ENCODE assay signal across 5 worm cellular contexts in genomic region chrII:6913309-6913708, ce11.
TF ChIP-seq lines count a peak whose summit lies in the region.

Gene cyn-10 (minus strand): TSS chrII:6913365.

TF ChIP-seq in whole organism, L1 larva, 84 proteins besides CTCF, POLR2A, EP300 and RAD21 (continues in another document):
- TF ChIP-seq ztf-11 (tag; optimal IDR thresholded peaks at IDR 0.05; lab: Kevin White, UChicago), result peak in 1 of 2 experiments; percentile 99
- no peak for TF ChIP-seq pqm-1 (tag; optimal IDR thresholded peaks at IDR 0.05; lab: Kevin White, UChicago)
- TF ChIP-seq isw-1 (GFP tag; IDR thresholded peaks at IDR 0.05; lab: Robert Waterston, UW), result peak; percentile 87
- peak; percentile 49 for TF ChIP-seq C16A3.4 (tag; optimal IDR thresholded peaks at IDR 0.05; lab: Kevin White, UChicago)
- peak; percentile 13 for TF ChIP-seq nhr-11 (tag; optimal IDR thresholded peaks at IDR 0.05; lab: Kevin White, UChicago)
- TF ChIP-seq sox-4 (tag; optimal IDR thresholded peaks at IDR 0.05; lab: Kevin White, UChicago), result peak; percentile 95
- no peak for TF ChIP-seq egl-27 (tag; optimal IDR thresholded peaks at IDR 0.05; lab: Kevin White, UChicago)
- TF ChIP-seq lin-35 (GFP tag; optimal IDR thresholded peaks at IDR 0.05; lab: Kevin White, UChicago), result peak; percentile 96 to 97
- peak; percentile 94 for TF ChIP-seq nhr-71 (tag; optimal IDR thresholded peaks at IDR 0.05; lab: Kevin White, UChicago)
- TF ChIP-seq mep-1 (tag; optimal IDR thresholded peaks at IDR 0.05; lab: Kevin White, UChicago), result peak; percentile 66
- no peak for TF ChIP-seq ces-1 (GFP tag; optimal IDR thresholded peaks at IDR 0.05; lab: Kevin White, UChicago)
- TF ChIP-seq tlp-1 (tag; optimal IDR thresholded peaks at IDR 0.05; lab: Kevin White, UChicago), result no peak
- TF ChIP-seq aha-1 (tag; optimal IDR thresholded peaks at IDR 0.05; lab: Kevin White, UChicago), result no peak
- peak; percentile 97 to 98 for TF ChIP-seq efl-1 (optimal IDR thresholded peaks at IDR 0.05; lab: Kevin White, UChicago)
- peak; percentile 97 to 100 for TF ChIP-seq efl-1 (GFP tag; optimal IDR thresholded peaks at IDR 0.05 in 1 of 2; lab: Kevin White, UChicago)
- peak; percentile 94 for TF ChIP-seq tbx-2 (tag; optimal IDR thresholded peaks at IDR 0.05; lab: Kevin White, UChicago)
- no peak for TF ChIP-seq sptf-1 (tag; optimal IDR thresholded peaks at IDR 0.05; lab: Kevin White, UChicago)
- peak; percentile 71 for TF ChIP-seq sup-37 (GFP tag; optimal IDR thresholded peaks at IDR 0.05; lab: Kevin White, UChicago)

TF ChIP-seq in whole organism, L3 larva, 47 proteins besides CTCF, POLR2A, EP300 and RAD21:
- no peak for TF ChIP-seq nhr-28 (tag; optimal IDR thresholded peaks at IDR 0.05; lab: Kevin White, UChicago)
- no peak for TF ChIP-seq fkh-2 (tag; optimal IDR thresholded peaks at IDR 0.05; lab: Kevin White, UChicago)
- peak; percentile 58 for TF ChIP-seq lin-15B (tag; optimal IDR thresholded peaks at IDR 0.05; lab: Kevin White, UChicago)
- TF ChIP-seq nhr-25 (tag; optimal IDR thresholded peaks at IDR 0.05; lab: Kevin White, UChicago), result peak; percentile 27
- TF ChIP-seq snpc-4 (tag; optimal IDR thresholded peaks at IDR 0.05; lab: Kevin White, UChicago), result peak; percentile 49
- peak; percentile 94 for TF ChIP-seq nhr-43 (tag; optimal IDR thresholded peaks at IDR 0.05; lab: Kevin White, UChicago; ENCODE audit: poor library complexity, severe bottlenecking)
- TF ChIP-seq nfya-1 (tag; optimal IDR thresholded peaks at IDR 0.05; lab: Kevin White, UChicago; ENCODE audit: insufficient read depth), result peak; percentile 64
- TF ChIP-seq elt-2 (tag; optimal IDR thresholded peaks at IDR 0.05; lab: Kevin White, UChicago), result peak; percentile 17
- TF ChIP-seq daf-12 (tag; optimal IDR thresholded peaks at IDR 0.05; lab: Kevin White, UChicago), result no peak
- TF ChIP-seq eor-1 (tag; optimal IDR thresholded peaks at IDR 0.05; lab: Kevin White, UChicago), result peak in 1 of 2 experiments; percentile 70
- TF ChIP-seq lsy-12 (tag; optimal IDR thresholded peaks at IDR 0.05; lab: Kevin White, UChicago), result peak; percentile 75
- peak; percentile 65 for TF ChIP-seq pha-4 (tag; optimal IDR thresholded peaks at IDR 0.05; lab: Kevin White, UChicago)
- peak; percentile 14 for TF ChIP-seq lin-39 (tag; optimal IDR thresholded peaks at IDR 0.05; lab: Kevin White, UChicago)
- TF ChIP-seq pqm-1 (tag; optimal IDR thresholded peaks at IDR 0.05; lab: Kevin White, UChicago), result peak; percentile 18
- TF ChIP-seq nhr-12 (tag; optimal IDR thresholded peaks at IDR 0.05; lab: Kevin White, UChicago), result no peak
- TF ChIP-seq nhr-23 (tag; optimal IDR thresholded peaks at IDR 0.05; lab: Kevin White, UChicago), result peak; percentile 69

TF ChIP-seq in whole organism, early embryonic, 17 proteins besides CTCF, POLR2A, EP300 and RAD21:
- TF ChIP-seq sea-1 (GFP tag; conservative IDR thresholded peaks at IDR 0.05; lab: Robert Waterston, UW) (peak; percentile 68; the same call in 1 of the 2 replicates), hnd-1 (tag; optimal IDR thresholded peaks at IDR 0.05; lab: Kevin White, UChicago) (peak; percentile 35), ceh-36 (tag; optimal IDR thresholded peaks at IDR 0.05; lab: Kevin White, UChicago) (no peak), tbx-37 (GFP tag; conservative IDR thresholded peaks at IDR 0.05; lab: Robert Waterston, UW) (peak; percentile 97), hmg-4 (GFP tag; optimal IDR thresholded peaks at IDR 0.05; lab: Kevin White, UChicago) (no peak), scrt-1 (GFP tag; IDR thresholded peaks at IDR 0.05; lab: Robert Waterston, UW) (peak; percentile 75), aly-1 (tag; optimal IDR thresholded peaks at IDR 0.05; lab: Kevin White, UChicago) (no peak), hmbx-1 (tag; optimal IDR thresholded peaks at IDR 0.05; lab: Kevin White, UChicago) (no peak), ceh-13 (GFP tag; optimal IDR thresholded peaks at IDR 0.05; lab: Kevin White, UChicago) (peak; percentile 3), ama-1 (optimal IDR thresholded peaks at IDR 0.05; lab: Kevin White, UChicago) (no peak)

TF ChIP-seq in whole organism, midembryonic, 9 proteins besides CTCF, POLR2A, EP300 and RAD21:
- TF ChIP-seq ref-1 (GFP tag; conservative IDR thresholded peaks at IDR 0.05; lab: Robert Waterston, UW) (0 out of 2 replicates have a peak, but pooled peaks have one; percentile 42), med-1 (GFP tag; optimal IDR thresholded peaks at IDR 0.05; lab: Kevin White, UChicago; ENCODE audit: insufficient read depth) (no peak), tab-1 (GFP tag; IDR thresholded peaks at IDR 0.05; lab: Robert Waterston, UW) (no peak), ztf-23 (GFP tag; IDR thresholded peaks at IDR 0.05; lab: Robert Waterston, UW) (peak; percentile 90), klf-2 (GFP tag; conservative IDR thresholded peaks at IDR 0.05; lab: Robert Waterston, UW) (peak; percentile 82), cog-1 (tag; optimal IDR thresholded peaks at IDR 0.05; lab: Kevin White, UChicago) (peak; percentile 52), flt-1 (GFP tag; IDR thresholded peaks at IDR 0.05; lab: Robert Waterston, UW) (peak; percentile 92)

TF ChIP-seq in whole organism, young adult, 124 proteins besides CTCF, POLR2A, EP300 and RAD21 (continues in another document):
- peak; percentile 51 for TF ChIP-seq ceh-91 (GFP tag; IDR thresholded peaks at IDR 0.05; lab: Robert Waterston, UW)
- TF ChIP-seq dpff-1 (tag; optimal IDR thresholded peaks at IDR 0.05; lab: Kevin White, UChicago), result no peak
- TF ChIP-seq nhr-27 (tag; optimal IDR thresholded peaks at IDR 0.05; lab: Kevin White, UChicago), result no peak
- TF ChIP-seq ccch-3 (GFP tag; optimal IDR thresholded peaks at IDR 0.05; lab: Kevin White, UChicago), result peak; percentile 69
- no peak for TF ChIP-seq snpc-4 (GFP tag; optimal IDR thresholded peaks at IDR 0.05; lab: Kevin White, UChicago)
- TF ChIP-seq snpc-4 (tag; optimal IDR thresholded peaks at IDR 0.05; lab: Kevin White, UChicago), result peak in 1 of 4 experiments; percentile 4
- TF ChIP-seq lsy-27 (tag; optimal IDR thresholded peaks at IDR 0.05; lab: Kevin White, UChicago; ENCODE audit: borderline replicate concordance, insufficient read depth), result no peak
- no peak for TF ChIP-seq C06A6.2 (GFP tag; conservative IDR thresholded peaks at IDR 0.05; lab: Robert Waterston, UW)
- TF ChIP-seq lin-40 (tag; optimal IDR thresholded peaks at IDR 0.05; lab: Kevin White, UChicago), result peak; percentile 53
- TF ChIP-seq ceh-100 (GFP tag; IDR thresholded peaks at IDR 0.05; lab: Robert Waterston, UW), result peak; percentile 74
- 0 out of 2 replicates have a peak, but pooled peaks have one; percentile 36 for TF ChIP-seq bed-1 (GFP tag; IDR thresholded peaks at IDR 0.05; lab: Robert Waterston, UW)
- peak; percentile 21 for TF ChIP-seq atf-7 (tag; optimal IDR thresholded peaks at IDR 0.05; lab: Kevin White, UChicago)
- no peak for TF ChIP-seq D2030.7 (GFP tag; IDR thresholded peaks at IDR 0.05; lab: Robert Waterston, UW)
- peak; percentile 51; the same call in 1 of the 2 replicates for TF ChIP-seq attf-3 (GFP tag; conservative IDR thresholded peaks at IDR 0.05; lab: Robert Waterston, UW)
- no peak for TF ChIP-seq Y56A3A.18 (GFP tag; IDR thresholded peaks at IDR 0.05; lab: Robert Waterston, UW)
- TF ChIP-seq lsl-1 (GFP tag; optimal IDR thresholded peaks at IDR 0.05; lab: Kevin White, UChicago), result peak; percentile 38
- no peak for TF ChIP-seq ama-1 (optimal IDR thresholded peaks at IDR 0.05; lab: Kevin White, UChicago)
- TF ChIP-seq ama-1 (GFP tag; optimal IDR thresholded peaks at IDR 0.05; lab: Kevin White, UChicago), result no peak
- peak; percentile 54 for TF ChIP-seq hsf-1 (GFP tag; IDR thresholded peaks at IDR 0.05; lab: Robert Waterston, UW)
- TF ChIP-seq lin-54 (GFP tag; optimal IDR thresholded peaks at IDR 0.05; lab: Kevin White, UChicago), result peak; percentile 94
- TF ChIP-seq F55B11.4 (tag; optimal IDR thresholded peaks at IDR 0.05; lab: Kevin White, UChicago; ENCODE audit: borderline replicate concordance, insufficient read depth), result no peak
- peak; percentile 68 for TF ChIP-seq madf-8 (GFP tag; conservative IDR thresholded peaks at IDR 0.05; lab: Robert Waterston, UW)
- TF ChIP-seq hmg-20 (GFP tag; IDR thresholded peaks at IDR 0.05; lab: Robert Waterston, UW), result peak; percentile 79; the same call in 1 of the 2 replicates
- TF ChIP-seq F10E7.11 (tag; optimal IDR thresholded peaks at IDR 0.05; lab: Kevin White, UChicago), result peak; percentile 56
- TF ChIP-seq rec-8 (tag; optimal IDR thresholded peaks at IDR 0.05; lab: Kevin White, UChicago), result peak; percentile 28 to 61
- no peak for TF ChIP-seq egl-44 (GFP tag; IDR thresholded peaks at IDR 0.05; lab: Robert Waterston, UW)
- TF ChIP-seq akir-1 (GFP tag; optimal IDR thresholded peaks at IDR 0.05; lab: Kevin White, UChicago), result peak; percentile 20
- TF ChIP-seq ceh-40 (GFP tag; IDR thresholded peaks at IDR 0.05; lab: Robert Waterston, UW), result no peak
- TF ChIP-seq nhr-80 (tag; optimal IDR thresholded peaks at IDR 0.05; lab: Kevin White, UChicago), result no peak
- peak; percentile 72 for TF ChIP-seq rcor-1 (GFP tag; IDR thresholded peaks at IDR 0.05; lab: Robert Waterston, UW)
- peak; percentile 71 for TF ChIP-seq F22D6.2 (tag; optimal IDR thresholded peaks at IDR 0.05; lab: Kevin White, UChicago)
- peak; percentile 82; the same call in 1 of the 2 replicates for TF ChIP-seq bed-2 (GFP tag; IDR thresholded peaks at IDR 0.05; lab: Robert Waterston, UW)
- TF ChIP-seq unc-130 (GFP tag; optimal IDR thresholded peaks at IDR 0.05; lab: Kevin White, UChicago), result peak; percentile 84
- peak; percentile 58 for TF ChIP-seq F33H1.4 (GFP tag; IDR thresholded peaks at IDR 0.05; lab: Robert Waterston, UW)
- peak; percentile 11 for TF ChIP-seq madf-10 (tag; optimal IDR thresholded peaks at IDR 0.05; lab: Kevin White, UChicago)
- TF ChIP-seq ekl-4 (GFP tag; IDR thresholded peaks at IDR 0.05; lab: Robert Waterston, UW), result peak; percentile 78
- peak; percentile 31 for TF ChIP-seq K12H6.12 (tag; optimal IDR thresholded peaks at IDR 0.05; lab: Kevin White, UChicago)
- TF ChIP-seq K11D2.4 (GFP tag; IDR thresholded peaks at IDR 0.05; lab: Robert Waterston, UW), result peak; percentile 60; the same call in 1 of the 2 replicates
- peak; percentile 84 for TF ChIP-seq mcd-1 (GFP tag; IDR thresholded peaks at IDR 0.05; lab: Robert Waterston, UW)
- TF ChIP-seq ztf-26 (tag; optimal IDR thresholded peaks at IDR 0.05; lab: Kevin White, UChicago), result no peak
- peak in 1 of 2 experiments; percentile 57 for TF ChIP-seq let-607 (tag; optimal IDR thresholded peaks at IDR 0.05; lab: Kevin White, UChicago)
- no peak for TF ChIP-seq aptf-2 (GFP tag; conservative IDR thresholded peaks at IDR 0.05; lab: Robert Waterston, UW)
- peak; percentile 92 for TF ChIP-seq ZK185.1 (tag; optimal IDR thresholded peaks at IDR 0.05; lab: Kevin White, UChicago; ENCODE audit: poor library complexity, severe bottlenecking)
- TF ChIP-seq him-1 (tag; optimal IDR thresholded peaks at IDR 0.05; lab: Kevin White, UChicago), result peak; percentile 73

Comparison
In these comparisons a context has a peak if more than half of its experiments do, and no peak if none do; other contexts are left out.
1. Of the 8 proteins assayed by ChIP-seq in both whole organism, young adult and whole organism, L1 larva: peak only in whole organism, young adult: none; only in whole organism, L1 larva: nhr-90; in both: dpl-1, efl-1, lin-35 and unc-130; in neither: 2; mixed calls (peak in some experiments, not most) for 1.